Fruit fly (Drosophila melanogaster) whole organism, larva: ENCODE measurements around the gene alpha-Man-IIb.
A peak's percentile ranks its signal among the peaks of the same experiment; 100 is the strongest.

ENCODE experiments used
- noc ChIP-seq: fragments of 200-800 bp; sonication (Bioruptor generic); optimal IDR thresholded peaks from 3 replicates; lab custom pipeline; 2019; ENCODE audit warnings: missing biosample characterization, mild to moderate bottlenecking, missing genetic modification characterization, moderate library complexity

The alpha-Man-IIb gene

dm6 chr3R:15857189-15857767 is 53.2 kb downstream of the alpha-Man-IIb start, which contains the start of gene Hmt-1:
Gene Hmt-1, minus strand, starts transcription at chr3R:15857470.
- peak; percentile 49 for TF ChIP-seq noc (tag; lab: Kevin White, UChicago)

DNA sequence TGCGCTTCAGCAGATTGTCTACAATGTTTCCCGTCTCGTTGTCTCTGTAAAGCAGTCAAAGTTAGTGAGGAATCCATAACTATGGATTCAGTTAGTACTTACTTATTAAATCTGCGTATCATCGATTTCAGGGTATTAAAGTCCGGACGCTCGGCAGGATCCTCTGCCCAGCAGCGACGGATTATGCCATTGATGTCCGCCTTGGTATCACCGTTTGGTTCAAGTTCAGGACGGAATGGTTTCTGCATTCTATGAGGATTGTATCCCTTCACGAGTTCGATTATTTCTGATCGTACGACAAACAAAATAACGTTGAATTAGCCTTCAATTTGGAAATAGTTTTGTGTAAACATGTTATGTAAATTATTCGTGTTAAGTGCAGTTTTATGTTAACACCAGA is 55.8 kb downstream of the alpha-Man-IIb start, which contains the start of gene CG9632:
Gene CG9632 (plus strand): TSS at position 301 of the 400 bp plus-strand sequence.
- no peak for TF ChIP-seq noc (tag; lab: Kevin White, UChicago)

- TF ChIP-seq noc (tag; lab: Kevin White, UChicago): no peak
Observed at dm6 chr3R:15872829-15873440, 68.9 kb downstream of the alpha-Man-IIb start.
